Worm (Caenorhabditis elegans) whole organism, L4/young adult: Measurements from ENCODE around the gene F15A4.2.

ENCODE experiments used
- W03F9.2 ChIP-seq: fragments of 150-350 bp; optimal IDR thresholded peaks from 2 replicates; lab custom pipeline; 2014; ENCODE audit warnings: missing biosample characterization, missing genetic modification characterization
- dao-5 ChIP-seq: sonication (generic microtip); optimal IDR thresholded peaks from 2 replicates; lab custom pipeline; 2016; ENCODE audit warnings: missing genotype, missing genetic modification characterization, moderate library complexity, missing compliant biosample characterization
- him-1 ChIP-seq: sonication (generic microtip); optimal IDR thresholded peaks from 2 replicates; lab custom pipeline; 2016; ENCODE audit warnings: missing genotype, missing genetic modification reagents, missing genetic modification characterization, missing compliant biosample characterization

ce11 chrII:12506511-12506910, 44.2 kb downstream of the F15A4.2 start:
- TF ChIP-seq him-1 (tag; lab: Kevin White, UChicago): no peak
- TF ChIP-seq dao-5 (tag; lab: Kevin White, UChicago): no peak
- TF ChIP-seq W03F9.2: no peak
